Worm (Caenorhabditis elegans) whole organism, L4/young adult: ENCODE measurements around the gene slc-28.2.

ENCODE experiments used
- dao-5 ChIP-seq: sonication (generic microtip); optimal IDR thresholded peaks from 2 replicates; lab custom pipeline; 2016; ENCODE audit warnings: missing genotype, missing genetic modification characterization, moderate library complexity, missing compliant biosample characterization
- him-1 ChIP-seq: sonication (generic microtip); optimal IDR thresholded peaks from 2 replicates; lab custom pipeline; 2016; ENCODE audit warnings: missing genotype, missing genetic modification reagents, missing genetic modification characterization, missing compliant biosample characterization

ce11 chrV:3505745-3506144, 45.7 kb downstream of the slc-28.2 start:
- TF ChIP-seq him-1 (tag; lab: Kevin White, UChicago) (no peak), dao-5 (no peak)
